Worm (Caenorhabditis elegans) whole organism, early embryonic: ENCODE data around the gene pdf-2.

Source experiments
- ama-1 ChIP-seq: fragments of 150-350 bp; optimal IDR thresholded peaks from 2 replicates; lab custom pipeline; 2014
- pes-1 ChIP-seq: fragments of 200-800 bp; sonication (Bioruptor generic); IDR thresholded peaks from 2 replicates; pipeline ENCODE4 v1.3.6; 2022; ENCODE audit warnings: missing genetic modification reagents, missing genetic modification characterization, missing compliant biosample characterization

DNA sequence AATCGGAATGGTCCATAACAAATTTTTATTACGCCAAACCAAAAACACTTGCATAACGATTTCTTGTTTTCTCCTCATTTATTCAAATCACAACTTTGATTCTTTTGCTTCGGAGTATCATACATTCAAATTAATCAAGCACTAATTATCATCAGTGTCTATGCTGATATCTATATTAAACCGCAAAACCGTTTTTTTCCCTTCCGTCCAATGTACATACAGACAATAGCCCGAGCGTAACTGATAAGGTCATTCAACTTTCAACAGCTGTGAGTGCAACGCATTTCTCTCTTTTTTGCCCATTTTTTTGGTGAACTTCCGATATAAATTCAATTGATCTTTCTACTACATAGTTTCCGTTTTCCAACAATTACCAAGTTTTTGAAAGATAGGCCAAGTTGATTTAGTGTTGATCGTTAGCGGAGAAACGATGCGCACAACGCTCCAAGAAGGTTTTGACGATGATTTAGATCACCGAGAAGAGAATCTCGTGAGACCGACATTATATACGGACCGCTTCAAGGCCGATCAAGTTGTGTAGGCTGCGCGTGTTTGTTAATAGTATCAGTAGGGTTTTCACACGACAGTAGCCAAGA, 14.6 kb downstream of the pdf-2 start:
- TF ChIP-seq ama-1 (lab: Kevin White, UChicago) (no peak), pes-1 (no peak)
